Worm (Caenorhabditis elegans) whole organism, L4 larva: Measurements from ENCODE around the gene rmif-2.

ENCODE experiments used
- aha-1 ChIP-seq: fragments of 150-350 bp; peaks from one replicate; lab custom pipeline; 2014; ENCODE audit warnings: missing biosample characterization, missing genetic modification characterization
- dmd-9 ChIP-seq: fragments of 200-800 bp; sonication (Bioruptor generic); IDR thresholded peaks from 2 replicates; pipeline ENCODE4 v1.3.6; 2022; ENCODE audit warnings: missing genetic modification reagents, missing genetic modification characterization, missing compliant biosample characterization
- egl-43 ChIP-seq: fragments of 200-800 bp; sonication (Bioruptor generic); IDR thresholded peaks from 2 replicates; pipeline ENCODE4 v1.3.6; 2022; ENCODE audit warnings: missing genetic modification reagents, missing genetic modification characterization, missing compliant biosample characterization
- zag-1 ChIP-seq: fragments of 150-350 bp; optimal IDR thresholded peaks from 2 replicates; lab custom pipeline; 2014; ENCODE audit warnings: missing biosample characterization, missing genetic modification characterization
- zfp-3 ChIP-seq: fragments of 200-800 bp; sonication (Bioruptor generic); conservative IDR thresholded peaks from 2 replicates; pipeline ENCODE4 v1.3.6; 2022; ENCODE audit warnings: missing genetic modification reagents, missing genetic modification characterization, missing compliant biosample characterization

DNA sequence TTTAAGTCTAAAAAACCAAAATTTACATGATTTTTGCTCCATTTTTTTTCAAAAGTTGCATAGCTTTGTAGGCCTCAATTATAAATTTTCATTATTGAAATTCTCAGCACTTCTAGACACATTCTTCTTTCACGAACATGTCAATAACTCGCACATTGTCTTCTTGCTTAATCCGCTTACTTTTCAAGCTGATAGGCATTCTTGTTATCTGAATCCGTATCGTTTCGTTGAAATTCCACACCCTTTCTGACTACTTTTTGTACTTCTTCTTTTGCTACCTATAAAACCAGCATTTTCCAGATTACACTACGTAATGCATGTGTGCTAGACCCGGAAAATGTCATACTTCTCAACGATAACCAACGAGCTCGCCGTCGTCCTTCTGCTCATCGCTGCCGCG lies 33.9 kb downstream of the rmif-2 start, which contains the start of gene W09G12.9:
- no peak for TF ChIP-seq zag-1 (tag; lab: Kevin White, UChicago)
- TF ChIP-seq zfp-3 = no peak
- TF ChIP-seq dmd-9 (GFP tag; lab: Robert Waterston, UW) = no peak
- no peak for TF ChIP-seq aha-1
- no peak for TF ChIP-seq egl-43 (GFP tag; lab: Robert Waterston, UW)
